Fruit fly (Drosophila melanogaster): ENCODE data around the gene CG18518.
A peak's percentile ranks its signal among the peaks of the same experiment; 100 is the strongest.

CG18518 gene

DNA sequence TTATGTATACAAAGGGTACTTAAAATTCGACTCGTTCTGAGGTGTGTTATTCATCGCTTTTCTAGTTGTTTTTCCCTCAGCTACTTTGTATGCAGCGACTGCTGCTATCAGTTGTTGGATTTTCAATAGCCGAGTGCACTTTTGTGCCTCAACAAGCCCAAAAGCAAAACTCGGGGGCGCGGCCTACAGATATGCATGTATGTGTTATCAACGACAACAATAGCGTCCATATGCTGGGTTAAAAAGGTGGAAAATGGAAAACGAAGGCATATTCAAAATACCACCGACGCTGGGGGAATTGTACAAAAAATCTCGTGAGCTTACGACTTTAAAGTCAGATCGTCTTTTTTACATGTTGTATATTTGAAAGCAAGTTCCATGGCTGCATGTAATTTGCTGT is 11.1 kb upstream of the CG18518 start (continued):
- no peak for TF ChIP-seq fu2 (GFP tag; optimal IDR thresholded peaks at IDR 0.05)

DNA sequence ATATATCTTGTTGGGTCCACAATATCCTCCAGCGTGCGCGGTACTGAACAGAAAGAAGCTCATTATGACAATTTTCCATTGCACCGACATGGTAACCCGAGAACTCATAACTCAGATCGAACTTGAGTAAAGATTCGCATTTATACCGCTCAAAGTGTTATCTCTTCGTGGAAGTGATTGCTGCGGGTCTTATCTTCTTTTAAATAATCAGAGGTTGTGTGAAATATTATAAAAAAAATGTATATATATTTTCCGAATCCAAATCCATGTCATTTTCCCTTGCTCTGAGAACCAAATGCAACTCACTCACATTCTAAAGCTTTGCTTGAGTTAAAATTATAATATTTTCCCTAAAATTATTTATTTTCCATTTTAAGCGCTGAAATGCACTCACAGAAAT is 23.4 kb downstream of the CG18518 start, which contains the start of gene CG42876:
Gene CG42876 (minus strand): TSS at position 101 of the 400 bp plus-strand sequence.
- TF ChIP-seq sima (GFP tag; optimal IDR thresholded peaks at IDR 0.05) = no peak
- TF ChIP-seq BtbVII (GFP tag; optimal IDR thresholded peaks at IDR 0.05) = no peak
- no peak for TF ChIP-seq CG16815 (GFP tag; optimal IDR thresholded peaks at IDR 0.05)
- TF ChIP-seq CG10654 (GFP tag; optimal IDR thresholded peaks at IDR 0.05) = no peak

DNA sequence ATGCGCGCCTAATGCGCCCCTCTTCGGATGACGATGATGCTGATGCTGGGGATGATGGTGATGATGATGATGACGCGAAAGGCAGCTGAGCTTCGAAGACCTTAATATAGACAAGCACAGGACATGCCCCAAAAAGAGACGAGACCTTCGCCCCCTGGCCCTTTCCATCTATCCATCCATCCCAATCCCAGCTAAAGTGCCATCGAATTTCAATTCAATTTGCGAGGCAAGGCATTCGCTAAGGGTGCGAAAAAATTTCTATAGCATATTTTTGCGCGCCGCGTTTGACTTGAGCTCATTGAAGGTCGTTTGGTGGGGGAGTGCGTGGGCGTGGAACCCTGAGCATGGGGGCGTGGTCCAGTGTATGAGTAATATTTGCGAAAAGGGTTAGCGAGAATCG is 39.2 kb downstream of the CG18518 start:
- TF ChIP-seq tx (GFP tag; optimal IDR thresholded peaks at IDR 0.05) (no peak), abd-A (tag; optimal IDR thresholded peaks at IDR 0.05) (peak; percentile 90)
